Worm (Caenorhabditis elegans): ENCODE results near the gene acp-1.

DNA sequence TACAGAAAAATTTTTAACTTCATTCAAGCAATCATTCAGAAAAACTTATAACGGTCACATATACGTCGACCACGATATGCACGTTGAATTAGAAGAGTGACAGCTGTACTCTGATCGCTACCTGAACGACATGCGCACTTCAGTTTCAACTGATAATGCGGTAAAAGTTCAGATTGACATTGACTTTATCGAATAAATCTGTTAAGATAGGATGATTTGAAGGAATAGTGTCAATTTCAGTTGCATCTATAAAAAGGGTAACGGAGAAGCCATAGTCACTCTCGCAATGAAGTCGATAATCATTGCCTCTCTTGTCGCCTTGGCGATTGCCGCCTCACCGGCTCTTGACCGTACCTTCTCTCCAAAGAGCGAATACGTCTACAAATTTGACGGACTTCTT lies 17.9 kb upstream of the acp-1 start, which contains the start of gene vit-5:
- TF ChIP-seq K09A11.1 (tag; optimal IDR thresholded peaks at IDR 0.05; ENCODE audit: insufficient read depth) (no peak), hlh-8 (tag; optimal IDR thresholded peaks at IDR 0.05) (no peak), nhr-11 (tag; optimal IDR thresholded peaks at IDR 0.05) (no peak), fkh-10 (GFP tag; optimal IDR thresholded peaks at IDR 0.05) (no peak), ztf-16 (tag; optimal IDR thresholded peaks at IDR 0.05) (no peak), pqm-1 (tag; optimal IDR thresholded peaks at IDR 0.05) (no peak), pha-4 (tag; optimal IDR thresholded peaks at IDR 0.05) (no peak)

Data from whole organism, late embryonic.